Worm (Caenorhabditis elegans) whole organism, L4 larva: Measurements from ENCODE around the gene T01D1.5.

Experiments used
- D1046.2 ChIP-seq: fragments of 200-800 bp; sonication (Bioruptor generic); IDR thresholded peaks from 2 replicates; pipeline ENCODE4 v1.3.6; 2022; ENCODE audit warnings: missing genetic modification characterization, missing compliant biosample characterization
- F26F4.8 ChIP-seq: fragments of 200-800 bp; sonication (Bioruptor generic); conservative IDR thresholded peaks from 2 replicates; pipeline ENCODE4 v1.3.6; 2022; ENCODE audit warnings: missing genetic modification characterization, missing compliant biosample characterization
- F37D6.2 ChIP-seq: sonication (generic microtip); optimal IDR thresholded peaks from 2 replicates; lab custom pipeline; 2016; ENCODE audit warnings: mild to moderate bottlenecking, missing genetic modification characterization, missing compliant biosample characterization
- ZK337.2 ChIP-seq: fragments of 200-800 bp; sonication (Bioruptor generic); IDR thresholded peaks from 2 replicates; pipeline ENCODE4 v1.3.6; 2022; ENCODE audit warnings: missing genetic modification reagents, missing genetic modification characterization, missing compliant biosample characterization
- aha-1 ChIP-seq: fragments of 150-350 bp; peaks from one replicate; lab custom pipeline; 2014; ENCODE audit warnings: missing biosample characterization, missing genetic modification characterization
- attf-4 ChIP-seq: sonication (generic microtip); optimal IDR thresholded peaks from 3 replicates; lab custom pipeline; 2017; ENCODE audit warnings: missing biosample characterization, missing genetic modification characterization
- ceh-20 ChIP-seq: fragments of 200-800 bp; sonication (Bioruptor generic); IDR thresholded peaks from 2 replicates; pipeline ENCODE4 v1.3.6; 2022; ENCODE audit warnings: missing genetic modification reagents, missing genetic modification characterization, missing compliant biosample characterization
- ctbp-1 ChIP-seq: fragments of 200-800 bp; sonication (Bioruptor generic); IDR thresholded peaks from 2 replicates; pipeline ENCODE4 v1.3.6; 2022; ENCODE audit warnings: missing genetic modification reagents, missing genetic modification characterization, missing compliant biosample characterization
- daf-12 ChIP-seq: fragments of 150-350 bp; optimal IDR thresholded peaks from 2 replicates; lab custom pipeline; 2014; ENCODE audit warnings: missing biosample characterization, missing genetic modification reagents, missing genetic modification characterization
- dmd-6 ChIP-seq: fragments of 200-800 bp; sonication (Bioruptor generic); IDR thresholded peaks from 2 replicates; pipeline ENCODE4 v1.3.6; 2022; ENCODE audit warnings: missing genetic modification reagents, missing genetic modification characterization, missing compliant biosample characterization
- dmd-8 ChIP-seq: fragments of 200-800 bp; sonication (Bioruptor generic); IDR thresholded peaks from 2 replicates; pipeline ENCODE4 v1.3.6; 2022; ENCODE audit warnings: missing genetic modification characterization, missing compliant biosample characterization
- duxl-1 ChIP-seq: sonication (generic microtip); optimal IDR thresholded peaks from 2 replicates; lab custom pipeline; 2016; ENCODE audit warnings: mild to moderate bottlenecking, missing genetic modification characterization, moderate library complexity, missing compliant biosample characterization; ENCODE audit not compliant: poor library complexity
- dve-1 ChIP-seq: sonication (generic microtip); optimal IDR thresholded peaks from 2 replicates; lab custom pipeline; 2017; ENCODE audit warnings: antibody characterized with exemption, mild to moderate bottlenecking, missing genetic modification characterization, missing compliant biosample characterization; ENCODE audit not compliant: insufficient read depth
- fkh-10 ChIP-seq: fragments of 150-350 bp; optimal IDR thresholded peaks from 2 replicates; lab custom pipeline; 2014; ENCODE audit warnings: missing biosample characterization, missing genetic modification reagents, missing genetic modification characterization
- fos-1 ChIP-seq: fragments of 150-350 bp; optimal IDR thresholded peaks from 2 replicates; lab custom pipeline; 2014; ENCODE audit warnings: missing biosample characterization, missing genetic modification characterization
- hlh-11 ChIP-seq: fragments of 200-800 bp; sonication (Bioruptor generic); optimal IDR thresholded peaks from 2 replicates; lab custom pipeline; 2018; ENCODE audit warnings: mild to moderate bottlenecking, missing genetic modification characterization, missing compliant biosample characterization
- hlh-30 ChIP-seq: sonication (generic microtip); optimal IDR thresholded peaks from 2 replicates; lab custom pipeline; 2017; ENCODE audit warnings: antibody characterized with exemption, mild to moderate bottlenecking, missing genetic modification characterization, missing compliant biosample characterization; ENCODE audit not compliant: insufficient read depth
- hmg-1.1 ChIP-seq: fragments of 200-800 bp; sonication (Bioruptor generic); IDR thresholded peaks from 2 replicates; pipeline ENCODE4 v1.3.6; 2022; ENCODE audit warnings: missing genetic modification reagents, missing genetic modification characterization, missing compliant biosample characterization
- lir-3 ChIP-seq: sonication (generic microtip); optimal IDR thresholded peaks from 2 replicates; lab custom pipeline; 2016; ENCODE audit warnings: mild to moderate bottlenecking, missing genetic modification characterization, missing compliant biosample characterization
- mdl-1 ChIP-seq, 2 experiments: fragments of 150-350 bp in 1 of 2; sonication (generic microtip) in 1 of 2; optimal IDR thresholded peaks; 2 replicates each; lab custom pipeline; 2014 to 2017; ENCODE audit warnings: missing biosample characterization in 2 of 2, missing genetic modification characterization in 2 of 2
- nhr-28 ChIP-seq: fragments of 150-350 bp; optimal IDR thresholded peaks from 2 replicates; lab custom pipeline; 2014; ENCODE audit warnings: missing biosample characterization, missing genetic modification characterization
- rbr-2 ChIP-seq: sonication (generic microtip); optimal IDR thresholded peaks from 2 replicates; lab custom pipeline; 2016; ENCODE audit warnings: missing genotype, missing genetic modification characterization, missing compliant biosample characterization
- set-16 ChIP-seq: fragments of 200-800 bp; sonication (Bioruptor generic); IDR thresholded peaks from 2 replicates; pipeline ENCODE4 v1.3.6; 2022; ENCODE audit warnings: missing genetic modification reagents, missing genetic modification characterization, missing compliant biosample characterization
- skn-1 ChIP-seq: fragments of 150-350 bp; optimal IDR thresholded peaks from 2 replicates; lab custom pipeline; 2014; ENCODE audit warnings: missing biosample characterization, missing genetic modification characterization
- snpc-4 ChIP-seq: fragments of 150-350 bp; optimal IDR thresholded peaks from 2 replicates; lab custom pipeline; 2014; ENCODE audit warnings: missing biosample characterization, missing genetic modification characterization
- unc-130 ChIP-seq: sonication (generic microtip); optimal IDR thresholded peaks from 2 replicates; lab custom pipeline; 2016; ENCODE audit warnings: missing genetic modification reagents, missing genetic modification characterization, missing compliant biosample characterization
- unc-39 ChIP-seq: sonication (generic microtip); optimal IDR thresholded peaks from 2 replicates; lab custom pipeline; 2017; ENCODE audit warnings: missing biosample characterization, missing genetic modification characterization
- unc-62 ChIP-seq, 3 experiments: fragments of 150-350 bp in 1 of 3; sonication (generic microtip); optimal IDR thresholded peaks in 2 of 3; peaks in 1 of 3; 1 replicate in 1 of 3; 2 replicates in 2 of 3; lab custom pipeline; 2014 to 2017; ENCODE audit warnings: missing biosample characterization in 3 of 3, missing genetic modification characterization in 3 of 3, missing genetic modification reagents in 3 of 3, missing genotype in 1 of 3
- zfp-2 ChIP-seq: sonication (generic microtip); optimal IDR thresholded peaks from 2 replicates; lab custom pipeline; 2016; ENCODE audit warnings: mild to moderate bottlenecking, missing genetic modification characterization, missing compliant biosample characterization
- zip-2 ChIP-seq: fragments of 150-350 bp; optimal IDR thresholded peaks from 2 replicates; lab custom pipeline; 2014; ENCODE audit warnings: missing biosample characterization, missing genetic modification characterization
- ztf-7 ChIP-seq: fragments of 150-350 bp; optimal IDR thresholded peaks from 2 replicates; lab custom pipeline; 2014; ENCODE audit warnings: missing biosample characterization, missing genetic modification characterization

Gene T01D1.5

ce11 chrII:186504-186903 lies 2.4 kb downstream of the T01D1.5 start, which contains the start of gene T01D1.8:
Gene T01D1.8, plus strand, starts transcription at chrII:186739.
- TF ChIP-seq unc-130 (GFP tag; lab: Kevin White, UChicago), result no peak
- no peak for TF ChIP-seq ctbp-1 (GFP tag; lab: Robert Waterston, UW)
- TF ChIP-seq nhr-28 (tag; lab: Kevin White, UChicago), result peak; percentile 17
- TF ChIP-seq, all 104 proteins: peak for 1

ce11 chrII:178993-179392 lies 9.9 kb downstream of the T01D1.5 start, which contains the start of gene T01D1.4:
Gene T01D1.4, minus strand, starts transcription at chrII:179093.
- no peak for TF ChIP-seq F26F4.8 (GFP tag; lab: Robert Waterston, UW)
- TF ChIP-seq unc-39 (tag; lab: Kevin White, UChicago), result no peak
- no peak for TF ChIP-seq ztf-7 (tag; lab: Kevin White, UChicago)
- TF ChIP-seq dve-1 (tag; lab: Kevin White, UChicago), result no peak
- no peak for TF ChIP-seq lir-3 (tag; lab: Kevin White, UChicago)
- no peak for TF ChIP-seq rbr-2 (tag; lab: Kevin White, UChicago)
- no peak for TF ChIP-seq ZK337.2 (GFP tag; lab: Robert Waterston, UW)
- TF ChIP-seq fkh-10 (GFP tag; lab: Kevin White, UChicago), result no peak
- no peak for TF ChIP-seq zip-2 (tag; lab: Kevin White, UChicago)

DNA sequence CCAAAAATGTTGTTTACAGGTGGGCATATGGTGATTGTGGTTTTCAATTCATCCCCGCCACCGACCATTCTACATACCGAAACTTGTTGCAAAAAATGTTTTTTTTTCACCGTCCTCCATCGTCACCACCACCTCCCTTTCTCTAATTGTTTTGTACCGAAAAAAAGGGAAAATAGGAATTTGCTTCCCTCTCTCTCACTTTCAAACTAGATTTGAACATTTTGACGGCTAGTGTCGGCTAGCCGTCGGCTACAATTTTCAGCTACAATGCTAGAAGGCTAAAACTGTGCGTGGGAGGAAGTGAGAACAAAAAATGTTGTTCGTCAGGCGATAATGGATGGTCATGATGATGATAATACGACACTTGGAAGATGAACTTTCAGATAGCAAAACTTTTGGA lies 10.7 kb downstream of the T01D1.5 start:
- TF ChIP-seq skn-1 (no peak), hlh-11 (tag; lab: Kevin White, UChicago) (peak; percentile 14), nhr-28 (tag; lab: Kevin White, UChicago) (peak; percentile 82), aha-1 (tag; lab: Kevin White, UChicago) (peak; percentile 47), fkh-10 (GFP tag; lab: Kevin White, UChicago) (no peak), mdl-1 (tag; optimal IDR thresholded peaks at IDR 0.05; lab: Kevin White, UChicago) (no peak)

- TF ChIP-seq ceh-20 (GFP tag; lab: Robert Waterston, UW) (no peak), hmg-1.1 (GFP tag; lab: Robert Waterston, UW) (no peak), set-16 (GFP tag; lab: Robert Waterston, UW) (no peak), dmd-8 (GFP tag; lab: Robert Waterston, UW) (no peak), attf-4 (tag; lab: Kevin White, UChicago) (no peak), ztf-7 (tag; lab: Kevin White, UChicago) (no peak), hlh-30 (tag; lab: Kevin White, UChicago) (no peak), F37D6.2 (no peak), snpc-4 (no peak), zfp-2 (no peak), fos-1 (tag; lab: Kevin White, UChicago) (no peak), dmd-6 (GFP tag; lab: Robert Waterston, UW) (no peak), duxl-1 (tag; lab: Kevin White, UChicago) (no peak), D1046.2 (no peak), unc-62 (GFP tag; optimal IDR thresholded peaks at IDR 0.05 in 1 of 2; lab: Kevin White, UChicago) (no peak), unc-62 (tag; optimal IDR thresholded peaks at IDR 0.05; lab: Kevin White, UChicago) (no peak), daf-12 (no peak)
These were observed 12.2 kb downstream of the T01D1.5 start for ce11 chrII:176622-177021.

- TF ChIP-seq unc-62 (GFP tag; optimal IDR thresholded peaks at IDR 0.05 in 1 of 2; lab: Kevin White, UChicago), result peak in 1 of 2 experiments; percentile 21
- TF ChIP-seq unc-62 (tag; optimal IDR thresholded peaks at IDR 0.05; lab: Kevin White, UChicago), result no peak
- TF ChIP-seq fos-1 (tag; lab: Kevin White, UChicago), result no peak
These were observed 13.0 kb downstream of the T01D1.5 start, which contains the start of gene T01D1.3 for ce11 chrII:175868-176267. Gene T01D1.3, minus strand, starts transcription at chrII:175968.

DNA sequence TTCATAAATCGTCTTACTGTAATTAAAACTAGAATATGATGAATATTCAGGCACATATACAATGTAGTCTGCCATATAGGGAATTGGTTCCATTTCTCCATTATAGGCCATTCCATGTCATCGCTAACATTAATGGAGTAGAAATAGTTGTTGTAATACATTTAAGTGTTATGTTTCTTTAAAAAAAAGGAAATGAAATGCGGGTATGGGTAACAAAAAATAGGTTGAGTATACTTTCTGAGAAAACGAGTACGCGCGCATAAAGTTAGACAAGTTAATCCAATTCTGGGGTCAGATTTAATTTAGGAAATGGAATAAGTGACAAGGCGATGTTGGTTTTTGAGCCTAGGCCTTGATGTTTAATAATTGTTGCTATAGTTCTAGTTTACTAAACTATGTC lies 15.2 kb downstream of the T01D1.5 start, which contains the start of gene T01D1.7:
T01D1.7 (minus strand) TSS at position 101 of the 400 bp plus-strand sequence.
- TF ChIP-seq ztf-7 (tag; lab: Kevin White, UChicago) (no peak), unc-62 (GFP tag; optimal IDR thresholded peaks at IDR 0.05 in 1 of 2; lab: Kevin White, UChicago) (peak in 1 of 2 experiments; percentile 46), unc-62 (tag; optimal IDR thresholded peaks at IDR 0.05; lab: Kevin White, UChicago) (no peak)
